Fruit fly (Drosophila melanogaster) whole organism, prepupa: ENCODE data around the gene CG7523.

Experiments
- CG10631 ChIP-seq: fragments of 200-800 bp; sonication (Bioruptor generic); optimal IDR thresholded peaks from 2 replicates; lab custom pipeline; 2016; ENCODE audit warnings: missing biosample characterization, missing genetic modification characterization
- CG11294 ChIP-seq: fragments of 200-800 bp; sonication (Bioruptor generic); IDR thresholded peaks from 2 replicates; pipeline ENCODE4 v1.3.6; 2022; ENCODE audit warnings: missing biosample characterization, missing genetic modification characterization
- CG11902 ChIP-seq: fragments of 200-800 bp; sonication (Bioruptor generic); optimal IDR thresholded peaks from 3 replicates; lab custom pipeline; 2016; ENCODE audit warnings: missing biosample characterization, missing genetic modification characterization
- CG1621 ChIP-seq: fragments of 200-800 bp; sonication (Bioruptor generic); optimal IDR thresholded peaks from 3 replicates; lab custom pipeline; 2018; ENCODE audit warnings: missing biosample characterization, mild to moderate bottlenecking, missing genetic modification characterization
- CG16779 ChIP-seq: fragments of 200-800 bp; sonication (Bioruptor generic); optimal IDR thresholded peaks from 3 replicates; lab custom pipeline; 2017; ENCODE audit warnings: missing biosample characterization, mild to moderate bottlenecking, missing genetic modification characterization
- CG3032 ChIP-seq: fragments of 200-800 bp; optimal IDR thresholded peaks from 2 replicates; lab custom pipeline; 2019; ENCODE audit warnings: missing biosample characterization, mild to moderate bottlenecking, missing genetic modification characterization, moderate library complexity
- CG32006 ChIP-seq: fragments of 200-800 bp; sonication (Bioruptor generic); optimal IDR thresholded peaks from 3 replicates; lab custom pipeline; 2017; ENCODE audit warnings: missing biosample characterization, mild to moderate bottlenecking, missing genetic modification characterization
- CG34406 ChIP-seq: fragments of 200-800 bp; sonication (Bioruptor generic); optimal IDR thresholded peaks from 3 replicates; lab custom pipeline; 2016; ENCODE audit warnings: missing biosample characterization, missing genetic modification characterization
- CG6163 ChIP-seq: fragments of 200-800 bp; sonication (Bioruptor generic); IDR thresholded peaks from 3 replicates; pipeline ENCODE4 v1.3.6; 2022; ENCODE audit warnings: missing biosample characterization, missing genetic modification characterization
- CG6276 ChIP-seq: fragments of 200-800 bp; sonication (Bioruptor generic); optimal IDR thresholded peaks from 2 replicates; lab custom pipeline; 2017; ENCODE audit warnings: missing biosample characterization, mild to moderate bottlenecking, missing genetic modification characterization
- CG6792 ChIP-seq: fragments of 200-800 bp; sonication (Bioruptor generic); optimal IDR thresholded peaks from 3 replicates; lab custom pipeline; 2016; ENCODE audit warnings: missing biosample characterization, missing genetic modification characterization
- CG6808 ChIP-seq: fragments of 200-800 bp; sonication (Bioruptor generic); optimal IDR thresholded peaks from 3 replicates; lab custom pipeline; 2017; ENCODE audit warnings: missing biosample characterization, missing genetic modification characterization, mild to moderate bottlenecking, moderate library complexity, missing genetic modification reagents
- CG7368 ChIP-seq: fragments of 200-800 bp; sonication (Bioruptor generic); optimal IDR thresholded peaks from 3 replicates; lab custom pipeline; 2016; ENCODE audit warnings: missing biosample characterization, missing genetic modification characterization
- CG8119 ChIP-seq: fragments of 200-800 bp; sonication (Bioruptor generic); IDR thresholded peaks from 3 replicates; pipeline ENCODE4 v1.3.6; 2022; ENCODE audit warnings: missing biosample characterization, missing genetic modification characterization
- CG8632 ChIP-seq: fragments of 200-800 bp; sonication (Bioruptor generic); optimal IDR thresholded peaks from 3 replicates; lab custom pipeline; 2016; ENCODE audit warnings: missing biosample characterization, missing genetic modification characterization
- CG9139 ChIP-seq: fragments of 200-800 bp; sonication (Bioruptor generic); optimal IDR thresholded peaks from 3 replicates; lab custom pipeline; 2017; ENCODE audit warnings: missing biosample characterization, mild to moderate bottlenecking, missing genetic modification characterization
- Eip75B ChIP-seq: fragments of 200-800 bp; sonication (Bioruptor generic); optimal IDR thresholded peaks from 3 replicates; lab custom pipeline; 2016; ENCODE audit warnings: missing biosample characterization, missing genetic modification characterization
- Ets21C ChIP-seq: fragments of 200-800 bp; sonication (Bioruptor generic); optimal IDR thresholded peaks from 3 replicates; lab custom pipeline; 2016; ENCODE audit warnings: missing biosample characterization, missing genetic modification characterization
- Hr39 ChIP-seq: fragments of 200-800 bp; sonication (Bioruptor generic); optimal IDR thresholded peaks from 2 replicates; lab custom pipeline; 2016; ENCODE audit warnings: missing biosample characterization, missing genetic modification characterization
- Met ChIP-seq: fragments of 200-800 bp; sonication (Bioruptor generic); optimal IDR thresholded peaks from 3 replicates; lab custom pipeline; 2016; ENCODE audit warnings: missing biosample characterization, missing genetic modification characterization
- Sox102F ChIP-seq: fragments of 200-800 bp; sonication (Bioruptor generic); optimal IDR thresholded peaks from 2 replicates; lab custom pipeline; 2016; ENCODE audit warnings: missing biosample characterization, mild to moderate bottlenecking, missing genetic modification characterization
- achi ChIP-seq: fragments of 200-800 bp; sonication (Bioruptor generic); optimal IDR thresholded peaks from 3 replicates; lab custom pipeline; 2016; ENCODE audit warnings: missing biosample characterization, missing genetic modification characterization
- cyc ChIP-seq: fragments of 200-800 bp; sonication (Bioruptor generic); optimal IDR thresholded peaks from 3 replicates; lab custom pipeline; 2016; ENCODE audit warnings: missing biosample characterization, missing genetic modification characterization
- dac ChIP-seq: fragments of 200-800 bp; sonication (Bioruptor generic); optimal IDR thresholded peaks from 2 replicates; lab custom pipeline; 2017; ENCODE audit warnings: missing biosample characterization, mild to moderate bottlenecking, missing genetic modification characterization
- fd59A ChIP-seq: fragments of 200-800 bp; sonication (Bioruptor generic); optimal IDR thresholded peaks from 2 replicates; lab custom pipeline; 2017; ENCODE audit warnings: missing biosample characterization, mild to moderate bottlenecking, missing genetic modification characterization, missing genetic modification reagents
- fd85E ChIP-seq: fragments of 200-800 bp; sonication (Bioruptor generic); optimal IDR thresholded peaks from 3 replicates; lab custom pipeline; 2016; ENCODE audit warnings: missing biosample characterization, missing genetic modification characterization
- net ChIP-seq: fragments of 200-800 bp; sonication (Bioruptor generic); optimal IDR thresholded peaks from 3 replicates; lab custom pipeline; 2016; ENCODE audit warnings: missing biosample characterization, missing genetic modification characterization
- pdm3 ChIP-seq: fragments of 200-800 bp; sonication (Bioruptor generic); optimal IDR thresholded peaks from 3 replicates; lab custom pipeline; 2016; ENCODE audit warnings: missing biosample characterization, missing genetic modification characterization
- spab ChIP-seq: fragments of 200-800 bp; sonication (Bioruptor generic); optimal IDR thresholded peaks from 2 replicates; lab custom pipeline; 2017; ENCODE audit warnings: missing biosample characterization, mild to moderate bottlenecking, missing genetic modification characterization, missing genetic modification reagents
- ss ChIP-seq, 2 experiments: fragments of 200-800 bp; sonication (Bioruptor generic); optimal IDR thresholded peaks; 2 replicates in 1 of 2; 3 replicates in 1 of 2; lab custom pipeline; 2017 to 2018; ENCODE audit warnings: mild to moderate bottlenecking in 2 of 2, missing biosample characterization in 2 of 2, missing genetic modification characterization in 2 of 2, moderate library complexity in 1 of 2
- svp ChIP-seq: fragments of 200-800 bp; sonication (Bioruptor generic); peaks from one replicate; lab custom pipeline; 2016; ENCODE audit warnings: missing biosample characterization, missing genetic modification characterization
- topi ChIP-seq: fragments of 200-800 bp; sonication (Bioruptor generic); optimal IDR thresholded peaks from 3 replicates; lab custom pipeline; 2016; ENCODE audit warnings: missing biosample characterization, missing genetic modification characterization

Gene CG7523

DNA sequence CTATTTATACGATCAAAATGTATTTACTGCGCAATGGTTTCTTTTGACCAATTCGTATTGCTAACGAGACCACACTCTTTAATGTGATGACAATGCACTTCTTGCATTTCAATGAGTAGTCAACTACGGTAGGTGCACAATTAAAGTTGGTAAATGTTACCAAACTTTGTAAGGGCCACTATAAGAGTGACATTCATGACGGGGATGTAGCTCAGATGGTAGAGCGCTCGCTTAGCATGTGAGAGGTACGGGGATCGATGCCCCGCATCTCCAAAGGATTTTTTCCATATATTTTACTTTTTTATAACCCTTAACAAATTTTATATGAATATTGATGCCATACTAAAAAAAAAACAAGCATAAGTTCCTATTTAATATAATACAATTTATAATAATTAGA is 2.7 kb downstream of the CG7523 start:
- no peak for TF ChIP-seq CG3032 (tag; lab: Kevin White, UChicago)
- no peak for TF ChIP-seq ss (GFP tag; optimal IDR thresholded peaks at IDR 0.05; lab: Kevin White, UChicago)
- TF ChIP-seq fd59A: no peak
- TF ChIP-seq CG9139 (GFP tag; lab: Kevin White, UChicago): no peak
- no peak for TF ChIP-seq Eip75B
- no peak for TF ChIP-seq CG16779 (tag; lab: Kevin White, UChicago)
- TF ChIP-seq CG32006 (GFP tag; lab: Kevin White, UChicago): no peak
- no peak for TF ChIP-seq CG6808 (GFP tag; lab: Kevin White, UChicago)

DNA sequence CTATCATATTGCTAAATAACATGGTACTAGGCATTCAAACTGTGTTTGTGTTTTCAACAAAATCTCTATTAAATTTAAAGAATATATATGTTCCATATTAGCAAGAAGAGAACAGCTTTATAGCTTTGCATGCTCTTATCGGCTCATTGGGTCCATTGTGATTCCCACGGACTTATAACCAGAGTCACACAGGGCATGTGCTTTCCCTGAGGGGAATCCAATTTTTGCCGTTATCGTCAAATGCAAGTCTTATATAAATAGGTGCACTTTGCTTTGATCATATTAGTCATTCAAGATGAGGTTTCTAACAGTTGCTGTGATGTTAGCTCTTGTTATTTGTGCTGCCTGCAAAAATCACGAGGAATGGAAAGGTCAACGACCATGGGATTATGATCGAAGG is 3.4 kb downstream of the CG7523 start, which contains the start of gene CG45045:
Gene CG45045 (plus strand): TSS at position 294 of the 400 bp plus-strand sequence.
- TF ChIP-seq Ets21C (GFP tag; lab: Kevin White, UChicago) (no peak), spab (GFP tag; lab: Kevin White, UChicago) (no peak), CG7368 (no peak), net (no peak), svp (GFP tag; lab: Kevin White, UChicago) (peak; percentile 92), CG6276 (no peak)

DNA sequence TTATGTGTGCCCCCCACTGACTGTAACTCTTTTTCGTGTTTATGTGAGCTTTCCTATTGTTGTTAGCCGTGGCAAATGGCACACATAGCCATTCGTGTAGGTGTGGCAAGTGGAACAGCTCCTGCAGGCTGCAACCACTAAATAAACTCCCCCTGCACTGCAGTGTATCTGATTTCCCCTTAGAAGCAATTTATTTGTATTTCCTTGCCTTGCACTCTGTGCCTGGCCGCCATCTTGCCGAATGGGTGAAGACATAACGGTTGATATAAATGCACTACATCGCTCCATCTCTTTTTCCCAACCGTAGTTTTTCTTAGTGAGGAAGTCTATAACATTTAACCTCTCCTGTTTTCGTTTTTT is 3.9 kb downstream of the CG7523 start:
- TF ChIP-seq CG10631 (GFP tag; lab: Kevin White, UChicago) (no peak), fd59A (no peak), Sox102F (GFP tag; lab: Kevin White, UChicago) (no peak), Met (GFP tag; lab: Kevin White, UChicago) (no peak), CG1621 (tag; lab: Kevin White, UChicago) (no peak), CG11294 (GFP tag; lab: Robert Waterston, UW) (no peak), pdm3 (GFP tag; lab: Kevin White, UChicago) (no peak), topi (GFP tag; lab: Kevin White, UChicago) (no peak)

DNA sequence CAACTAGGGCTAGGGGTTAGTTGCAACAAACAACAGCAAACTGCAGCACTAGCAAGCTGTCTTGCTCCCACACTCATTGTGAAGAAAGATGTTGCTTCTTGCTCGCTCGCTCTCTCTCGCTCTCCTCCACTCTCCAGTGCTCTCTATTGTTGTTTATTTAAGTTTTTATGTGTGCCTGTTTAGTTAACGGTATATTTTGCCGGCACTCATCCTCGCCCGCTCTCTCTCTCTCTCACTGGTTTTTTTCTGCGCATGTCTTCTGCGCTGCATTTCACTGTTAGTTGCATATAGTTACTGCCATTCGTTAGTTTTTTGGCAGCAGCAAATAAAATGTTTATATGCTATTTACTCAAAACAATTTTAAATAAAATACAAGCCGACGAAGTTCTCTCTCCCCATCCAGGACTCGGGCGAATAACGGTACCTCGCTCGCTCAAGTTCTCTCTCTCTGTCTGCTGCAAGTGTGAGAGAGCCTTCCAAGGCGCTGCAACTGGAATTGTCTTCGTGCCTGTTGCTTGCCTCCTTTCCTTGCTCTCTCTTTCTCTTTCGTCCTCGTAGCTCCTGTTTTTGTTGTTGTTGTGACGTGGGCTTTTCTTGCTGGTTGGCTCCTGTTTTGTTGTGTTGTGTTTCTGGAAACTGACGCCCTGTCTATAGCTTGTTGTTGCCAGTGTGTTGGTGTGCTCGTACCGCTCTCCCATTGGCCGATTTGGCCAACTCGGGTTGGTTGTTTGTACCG is 4.5 kb downstream of the CG7523 start:
- TF ChIP-seq Sox102F (GFP tag; lab: Kevin White, UChicago) (no peak), CG6792 (GFP tag; lab: Kevin White, UChicago) (no peak), CG11902 (no peak), topi (GFP tag; lab: Kevin White, UChicago) (no peak), dac (GFP tag; lab: Kevin White, UChicago) (no peak), CG10631 (GFP tag; lab: Kevin White, UChicago) (no peak), cyc (GFP tag; lab: Kevin White, UChicago) (no peak), Hr39 (GFP tag; lab: Kevin White, UChicago) (no peak), CG8632 (no peak), CG6163 (GFP tag; lab: Robert Waterston, UW) (no peak)
- TF ChIP-seq, all 60 proteins: peak for 0

DNA sequence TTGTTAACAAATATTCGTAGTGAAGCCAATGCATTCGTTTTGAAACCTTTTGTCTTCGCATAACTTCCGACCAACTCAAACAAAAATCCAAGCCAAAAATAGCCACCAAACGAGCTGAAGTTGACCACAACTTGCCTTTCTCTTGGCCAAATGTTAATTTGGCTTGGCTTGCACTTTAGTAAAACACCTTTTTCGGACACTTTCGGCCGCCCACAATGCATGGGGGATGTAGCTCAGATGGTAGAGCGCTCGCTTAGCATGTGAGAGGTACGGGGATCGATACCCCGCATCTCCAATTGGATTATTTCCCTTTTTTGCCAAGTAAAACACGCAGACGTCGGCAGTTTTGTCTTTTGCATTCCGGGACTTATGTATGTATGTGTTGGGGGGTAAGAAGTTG is 13.8 kb downstream of the CG7523 start:
- TF ChIP-seq fd85E (GFP tag; lab: Kevin White, UChicago): no peak

DNA sequence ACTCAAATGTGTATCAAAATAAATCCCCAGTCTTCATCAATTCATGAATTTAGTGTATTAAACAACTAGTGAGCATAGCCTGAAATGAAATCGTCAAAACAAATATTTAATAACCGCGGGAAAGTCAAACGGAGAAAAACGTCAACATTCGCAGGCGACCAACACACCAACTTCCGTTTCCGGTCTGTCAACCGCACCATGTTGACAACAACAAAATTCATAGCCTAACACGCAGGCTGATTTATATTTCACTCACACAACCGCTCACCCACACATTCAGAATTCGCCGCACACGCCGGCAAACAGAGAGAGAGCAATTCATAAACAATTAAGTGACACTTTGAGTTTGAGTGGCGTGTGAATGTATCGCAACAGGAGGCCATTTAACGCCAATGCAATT is 15.7 kb downstream of the CG7523 start:
- TF ChIP-seq CG34406 (GFP tag; lab: Kevin White, UChicago) (peak; percentile 10), CG8119 (GFP tag; lab: Robert Waterston, UW) (no peak), achi (peak; percentile 10), CG11902 (no peak)
- TF ChIP-seq, all 60 proteins: peak for 2
